Fruit fly (Drosophila melanogaster): ENCODE measurements around the gene Serinc.

DNA sequence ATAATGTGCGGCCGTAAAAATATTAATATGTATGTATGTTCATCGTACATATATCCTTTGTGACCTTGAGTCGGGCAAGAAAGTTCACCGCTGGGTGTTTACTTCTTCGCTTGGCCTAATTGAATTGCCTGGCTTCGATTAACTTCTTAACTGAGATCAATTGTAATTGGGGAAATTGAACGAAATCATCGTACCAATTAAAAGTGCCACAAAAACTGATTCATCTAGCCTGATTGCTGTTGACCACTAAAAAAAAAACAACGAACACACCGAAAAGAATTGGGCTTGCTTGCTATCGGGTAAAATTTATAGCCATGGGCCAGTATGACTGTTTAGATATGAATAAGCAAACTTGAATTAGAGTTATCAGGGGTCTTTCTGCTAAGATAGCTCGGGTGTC is 10.3 kb upstream of the Serinc start:
- TF ChIP-seq CTCF (GFP tag; optimal IDR thresholded peaks at IDR 0.05) (no peak), sna (GFP tag; IDR thresholded peaks at IDR 0.05; ENCODE audit: partially characterized antibody) (no peak), CG11504 (tag; optimal IDR thresholded peaks at IDR 0.05) (no peak), BEAF-32 (GFP tag; optimal IDR thresholded peaks at IDR 0.05) (no peak), CG1603 (tag; optimal IDR thresholded peaks at IDR 0.05) (no peak)

All from whole organism, embryonic.